Worm (Caenorhabditis elegans): ENCODE measurements around the gene Y39B6A.3.

Y39B6A.3 gene

ce11 chrV:19211795-19212194 lies 22.0 kb upstream of the Y39B6A.3 start, which contains the start of gene nhr-79:
Gene nhr-79 (minus strand): TSS chrV:19211895.
- TF ChIP-seq tbx-11 (GFP tag; IDR thresholded peaks at IDR 0.05) (no peak), ceh-36 (tag; optimal IDR thresholded peaks at IDR 0.05) (no peak), pes-1 (GFP tag; IDR thresholded peaks at IDR 0.05) (no peak), ama-1 (optimal IDR thresholded peaks at IDR 0.05) (no peak), hmbx-1 (tag; optimal IDR thresholded peaks at IDR 0.05) (no peak), hmg-4 (GFP tag; optimal IDR thresholded peaks at IDR 0.05) (no peak)

- TF ChIP-seq tbx-37 (GFP tag; conservative IDR thresholded peaks at IDR 0.05) (no peak), F13C5.2 (tag; optimal IDR thresholded peaks at IDR 0.05) (no peak), tra-4 (tag; optimal IDR thresholded peaks at IDR 0.05) (no peak), tbx-11 (GFP tag; IDR thresholded peaks at IDR 0.05) (no peak), ceh-36 (tag; optimal IDR thresholded peaks at IDR 0.05) (no peak), hnd-1 (tag; optimal IDR thresholded peaks at IDR 0.05) (no peak), scrt-1 (GFP tag; IDR thresholded peaks at IDR 0.05) (no peak), flt-1 (GFP tag; IDR thresholded peaks at IDR 0.05) (no peak), ets-7 (tag; optimal IDR thresholded peaks at IDR 0.05) (no peak), hmbx-1 (tag; optimal IDR thresholded peaks at IDR 0.05) (no peak), ama-1 (optimal IDR thresholded peaks at IDR 0.05) (no peak), sea-1 (GFP tag; conservative IDR thresholded peaks at IDR 0.05) (no peak), B0310.2 (tag; optimal IDR thresholded peaks at IDR 0.05) (no peak), hmg-4 (GFP tag; optimal IDR thresholded peaks at IDR 0.05) (no peak), pes-1 (GFP tag; IDR thresholded peaks at IDR 0.05) (no peak)
Measured at ce11 chrV:19206911-19207310, 17.1 kb upstream of the Y39B6A.3 start.

ce11 chrV:19205450-19205849 lies 15.6 kb upstream of the Y39B6A.3 start:
- TF ChIP-seq pes-1 (GFP tag; IDR thresholded peaks at IDR 0.05) (no peak), scrt-1 (GFP tag; IDR thresholded peaks at IDR 0.05) (no peak), flt-1 (GFP tag; IDR thresholded peaks at IDR 0.05) (no peak), hnd-1 (tag; optimal IDR thresholded peaks at IDR 0.05) (no peak), tbx-37 (GFP tag; conservative IDR thresholded peaks at IDR 0.05) (no peak), ets-7 (tag; optimal IDR thresholded peaks at IDR 0.05) (no peak), tbx-11 (GFP tag; IDR thresholded peaks at IDR 0.05) (no peak), ceh-13 (GFP tag; optimal IDR thresholded peaks at IDR 0.05) (no peak), B0310.2 (tag; optimal IDR thresholded peaks at IDR 0.05) (no peak), F13C5.2 (tag; optimal IDR thresholded peaks at IDR 0.05) (no peak), sea-1 (GFP tag; conservative IDR thresholded peaks at IDR 0.05) (no peak), ama-1 (optimal IDR thresholded peaks at IDR 0.05) (no peak), aly-1 (tag; optimal IDR thresholded peaks at IDR 0.05) (no peak), tra-4 (tag; optimal IDR thresholded peaks at IDR 0.05) (no peak)

ce11 chrV:19203299-19203698 lies 13.5 kb upstream of the Y39B6A.3 start, which contains the start of gene Y39B6A.1:
Gene Y39B6A.1 (minus strand): TSS chrV:19203607.
- TF ChIP-seq tra-4 (tag; optimal IDR thresholded peaks at IDR 0.05) (no peak), F13C5.2 (tag; optimal IDR thresholded peaks at IDR 0.05) (no peak), B0310.2 (tag; optimal IDR thresholded peaks at IDR 0.05) (no peak), tbx-11 (GFP tag; IDR thresholded peaks at IDR 0.05) (no peak), scrt-1 (GFP tag; IDR thresholded peaks at IDR 0.05) (no peak), aly-1 (tag; optimal IDR thresholded peaks at IDR 0.05) (no peak), tbx-37 (GFP tag; conservative IDR thresholded peaks at IDR 0.05) (no peak), ama-1 (optimal IDR thresholded peaks at IDR 0.05) (no peak), hmg-4 (GFP tag; optimal IDR thresholded peaks at IDR 0.05) (no peak), sea-1 (GFP tag; conservative IDR thresholded peaks at IDR 0.05) (no peak), hnd-1 (tag; optimal IDR thresholded peaks at IDR 0.05) (no peak), ets-7 (tag; optimal IDR thresholded peaks at IDR 0.05) (no peak), pes-1 (GFP tag; IDR thresholded peaks at IDR 0.05) (no peak), flt-1 (GFP tag; IDR thresholded peaks at IDR 0.05) (no peak), ceh-36 (tag; optimal IDR thresholded peaks at IDR 0.05) (no peak)

- TF ChIP-seq sea-1 (GFP tag; conservative IDR thresholded peaks at IDR 0.05) (no peak), flt-1 (GFP tag; IDR thresholded peaks at IDR 0.05) (no peak), hmbx-1 (tag; optimal IDR thresholded peaks at IDR 0.05) (no peak), scrt-1 (GFP tag; IDR thresholded peaks at IDR 0.05) (no peak), ama-1 (optimal IDR thresholded peaks at IDR 0.05) (no peak), B0310.2 (tag; optimal IDR thresholded peaks at IDR 0.05) (no peak), hnd-1 (tag; optimal IDR thresholded peaks at IDR 0.05) (no peak), ceh-13 (GFP tag; optimal IDR thresholded peaks at IDR 0.05) (no peak), tra-4 (tag; optimal IDR thresholded peaks at IDR 0.05) (no peak), ets-7 (tag; optimal IDR thresholded peaks at IDR 0.05) (no peak), aly-1 (tag; optimal IDR thresholded peaks at IDR 0.05) (no peak)
Measured at ce11 chrV:19202800-19203199, 13.0 kb upstream of the Y39B6A.3 start.

ce11 chrV:19201190-19201589 lies 11.4 kb upstream of the Y39B6A.3 start:
- no peak for TF ChIP-seq pes-1 (GFP tag; IDR thresholded peaks at IDR 0.05)
- TF ChIP-seq hmbx-1 (tag; optimal IDR thresholded peaks at IDR 0.05): no peak
- no peak for TF ChIP-seq tbx-11 (GFP tag; IDR thresholded peaks at IDR 0.05)
- TF ChIP-seq hnd-1 (tag; optimal IDR thresholded peaks at IDR 0.05): no peak
- TF ChIP-seq aly-1 (tag; optimal IDR thresholded peaks at IDR 0.05): no peak
- no peak for TF ChIP-seq ets-7 (tag; optimal IDR thresholded peaks at IDR 0.05)
- TF ChIP-seq flt-1 (GFP tag; IDR thresholded peaks at IDR 0.05): no peak
- no peak for TF ChIP-seq scrt-1 (GFP tag; IDR thresholded peaks at IDR 0.05)
- TF ChIP-seq ceh-36 (tag; optimal IDR thresholded peaks at IDR 0.05): no peak
- TF ChIP-seq F13C5.2 (tag; optimal IDR thresholded peaks at IDR 0.05): no peak
- TF ChIP-seq ama-1 (optimal IDR thresholded peaks at IDR 0.05): no peak
- no peak for TF ChIP-seq tra-4 (tag; optimal IDR thresholded peaks at IDR 0.05)
- no peak for TF ChIP-seq B0310.2 (tag; optimal IDR thresholded peaks at IDR 0.05)
- no peak for TF ChIP-seq sea-1 (GFP tag; conservative IDR thresholded peaks at IDR 0.05)
- TF ChIP-seq ceh-13 (GFP tag; optimal IDR thresholded peaks at IDR 0.05): no peak

ce11 chrV:19181684-19182083 lies 8.1 kb downstream of the Y39B6A.3 start:
- no peak for TF ChIP-seq tra-4 (tag; optimal IDR thresholded peaks at IDR 0.05)
- TF ChIP-seq scrt-1 (GFP tag; IDR thresholded peaks at IDR 0.05): no peak

- TF ChIP-seq hnd-1 (tag; optimal IDR thresholded peaks at IDR 0.05) (no peak), hmg-4 (GFP tag; optimal IDR thresholded peaks at IDR 0.05) (no peak), tbx-37 (GFP tag; conservative IDR thresholded peaks at IDR 0.05) (no peak), hmbx-1 (tag; optimal IDR thresholded peaks at IDR 0.05) (no peak), ceh-13 (GFP tag; optimal IDR thresholded peaks at IDR 0.05) (no peak), B0310.2 (tag; optimal IDR thresholded peaks at IDR 0.05) (no peak), ama-1 (optimal IDR thresholded peaks at IDR 0.05) (no peak), scrt-1 (GFP tag; IDR thresholded peaks at IDR 0.05) (no peak), flt-1 (GFP tag; IDR thresholded peaks at IDR 0.05) (no peak), aly-1 (tag; optimal IDR thresholded peaks at IDR 0.05) (no peak), ceh-36 (tag; optimal IDR thresholded peaks at IDR 0.05) (no peak), sea-1 (GFP tag; conservative IDR thresholded peaks at IDR 0.05) (no peak), pes-1 (GFP tag; IDR thresholded peaks at IDR 0.05) (no peak)
Measured at ce11 chrV:19178896-19179295, 10.9 kb downstream of the Y39B6A.3 start.

Data from whole organism, early embryonic.